Worm (Caenorhabditis elegans): ENCODE results near the gene col-120.

The col-120 gene

DNA sequence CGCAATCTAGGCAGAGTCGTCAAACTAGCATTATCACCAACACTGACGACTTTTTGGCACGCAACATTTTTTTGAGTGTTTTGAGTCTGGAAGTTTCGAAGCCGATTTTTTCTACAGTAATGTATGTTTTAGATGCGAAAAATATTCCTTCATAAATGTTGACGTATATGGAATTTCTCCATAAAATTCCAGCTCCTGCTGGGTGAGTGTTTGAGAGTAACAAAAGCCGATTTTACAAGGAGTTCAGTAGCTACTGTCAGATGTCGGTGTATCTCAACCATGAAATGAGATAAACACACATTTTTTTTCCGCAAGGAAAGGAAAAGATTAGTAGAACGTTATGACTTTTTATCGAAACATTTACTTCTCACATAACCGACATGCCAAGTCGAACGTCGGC is 46.8 kb downstream of the col-120 start:
- no peak for TF ChIP-seq ceh-36 (tag; optimal IDR thresholded peaks at IDR 0.05)
- no peak for TF ChIP-seq ets-7 (tag; optimal IDR thresholded peaks at IDR 0.05)
- no peak for TF ChIP-seq ama-1 (optimal IDR thresholded peaks at IDR 0.05)
- TF ChIP-seq aly-1 (tag; optimal IDR thresholded peaks at IDR 0.05), result no peak
- TF ChIP-seq F13C5.2 (tag; optimal IDR thresholded peaks at IDR 0.05), result no peak
- no peak for TF ChIP-seq tbx-37 (GFP tag; conservative IDR thresholded peaks at IDR 0.05)
- TF ChIP-seq tbx-11 (GFP tag; IDR thresholded peaks at IDR 0.05), result no peak
- no peak for TF ChIP-seq hmbx-1 (tag; optimal IDR thresholded peaks at IDR 0.05)
- TF ChIP-seq ceh-13 (GFP tag; optimal IDR thresholded peaks at IDR 0.05), result no peak
- TF ChIP-seq tra-4 (tag; optimal IDR thresholded peaks at IDR 0.05), result no peak
- TF ChIP-seq flt-1 (GFP tag; IDR thresholded peaks at IDR 0.05), result no peak
- no peak for TF ChIP-seq B0310.2 (tag; optimal IDR thresholded peaks at IDR 0.05)
- no peak for TF ChIP-seq sea-1 (GFP tag; conservative IDR thresholded peaks at IDR 0.05)
- TF ChIP-seq hnd-1 (tag; optimal IDR thresholded peaks at IDR 0.05), result no peak
- no peak for TF ChIP-seq pes-1 (GFP tag; IDR thresholded peaks at IDR 0.05)
- no peak for TF ChIP-seq hmg-4 (GFP tag; optimal IDR thresholded peaks at IDR 0.05)
- no peak for TF ChIP-seq scrt-1 (GFP tag; IDR thresholded peaks at IDR 0.05)

DNA sequence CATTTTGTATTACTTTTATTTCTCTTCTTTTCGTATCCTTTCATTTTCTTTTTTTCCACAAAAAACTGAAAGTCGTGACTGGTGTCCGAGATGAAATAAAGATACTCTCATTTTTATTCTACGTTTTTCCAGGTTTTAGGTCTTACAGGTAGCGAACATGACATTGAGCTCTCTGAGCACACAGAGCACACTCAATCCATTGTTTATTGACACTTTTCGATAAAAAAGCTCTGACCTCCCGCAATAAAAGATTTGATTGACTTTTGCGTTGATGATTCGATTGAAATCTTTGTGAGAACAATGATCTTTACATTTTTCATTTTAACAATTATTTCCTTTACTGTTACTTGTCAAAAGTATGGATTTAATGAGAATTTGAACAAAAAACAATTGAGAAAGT is 49.5 kb downstream of the col-120 start, which contains the start of gene C46C2.6:
Gene C46C2.6, plus strand, starts transcription at position 301 of the 400 bp plus-strand sequence.
- TF ChIP-seq scrt-1 (GFP tag; IDR thresholded peaks at IDR 0.05), result no peak
- no peak for TF ChIP-seq sea-1 (GFP tag; conservative IDR thresholded peaks at IDR 0.05)
- TF ChIP-seq pes-1 (GFP tag; IDR thresholded peaks at IDR 0.05), result no peak

DNA sequence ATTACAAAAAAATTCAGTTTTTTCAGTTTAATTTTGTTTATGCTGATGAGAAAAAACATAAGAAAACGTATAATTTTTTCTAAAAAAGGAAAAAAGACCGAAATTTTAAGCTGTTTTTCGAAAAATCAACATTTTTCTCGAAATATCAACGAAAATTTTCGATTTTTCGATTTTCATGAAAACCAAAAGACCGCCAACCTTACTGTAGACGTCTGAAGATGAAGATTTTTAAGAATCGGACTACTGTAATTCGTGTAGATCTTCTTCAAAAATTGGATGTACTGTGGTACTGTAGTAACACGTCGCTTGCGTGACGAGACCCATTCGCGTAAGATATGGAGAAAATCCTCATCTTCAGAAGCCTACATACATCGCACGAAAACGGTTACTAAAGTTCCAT is 50.7 kb downstream of the col-120 start:
- TF ChIP-seq hmbx-1 (tag; optimal IDR thresholded peaks at IDR 0.05) (no peak), F13C5.2 (tag; optimal IDR thresholded peaks at IDR 0.05) (no peak), scrt-1 (GFP tag; IDR thresholded peaks at IDR 0.05) (no peak), ceh-13 (GFP tag; optimal IDR thresholded peaks at IDR 0.05) (no peak), tra-4 (tag; optimal IDR thresholded peaks at IDR 0.05) (no peak), ets-7 (tag; optimal IDR thresholded peaks at IDR 0.05) (no peak), ama-1 (optimal IDR thresholded peaks at IDR 0.05) (no peak), tbx-37 (GFP tag; conservative IDR thresholded peaks at IDR 0.05) (no peak), hmg-4 (GFP tag; optimal IDR thresholded peaks at IDR 0.05) (no peak), aly-1 (tag; optimal IDR thresholded peaks at IDR 0.05) (no peak), tbx-11 (GFP tag; IDR thresholded peaks at IDR 0.05) (no peak), pes-1 (GFP tag; IDR thresholded peaks at IDR 0.05) (no peak), flt-1 (GFP tag; IDR thresholded peaks at IDR 0.05) (no peak), hnd-1 (tag; optimal IDR thresholded peaks at IDR 0.05) (no peak), B0310.2 (tag; optimal IDR thresholded peaks at IDR 0.05) (no peak)
